Worm (Caenorhabditis elegans): Measurements from ENCODE around the gene msp-51.

- TF ChIP-seq ref-1 (GFP tag; conservative IDR thresholded peaks at IDR 0.05) (no peak), klf-2 (GFP tag; conservative IDR thresholded peaks at IDR 0.05) (no peak), tab-1 (GFP tag; IDR thresholded peaks at IDR 0.05) (no peak), T22C8.4 (GFP tag; IDR thresholded peaks at IDR 0.05) (no peak), flt-1 (GFP tag; IDR thresholded peaks at IDR 0.05) (no peak), cog-1 (tag; optimal IDR thresholded peaks at IDR 0.05) (no peak), ztf-29 (GFP tag; IDR thresholded peaks at IDR 0.05) (no peak), ztf-23 (GFP tag; IDR thresholded peaks at IDR 0.05) (no peak)
Measured at ce11 chrIV:5288932-5289331, 6.2 kb downstream of the msp-51 start.

All from whole organism, midembryonic.